Fruit fly (Drosophila melanogaster) whole organism, wandering third instar larva: ENCODE results near the gene NK7.1.

Experiments used
- Abd-B ChIP-seq: fragments of >200 bp; optimal IDR thresholded peaks from 2 replicates; lab custom pipeline; 2017; ENCODE audit warnings: missing biosample characterization, missing genetic modification characterization
- CG32264 ChIP-seq: fragments of 200-800 bp; sonication (Bioruptor generic); optimal IDR thresholded peaks from 2 replicates; lab custom pipeline; 2016; ENCODE audit warnings: missing biosample characterization, missing genetic modification characterization
- CG9705 ChIP-seq: fragments of 200-800 bp; sonication (Bioruptor generic); optimal IDR thresholded peaks from 2 replicates; lab custom pipeline; 2018; ENCODE audit warnings: missing biosample characterization, mild to moderate bottlenecking, missing genetic modification characterization
- CrebA ChIP-seq: fragments of 200-800 bp; sonication (Bioruptor generic); optimal IDR thresholded peaks from 2 replicates; lab custom pipeline; 2016; ENCODE audit warnings: missing biosample characterization, mild to moderate bottlenecking, missing genetic modification characterization, borderline replicate concordance
- Dfd ChIP-seq: fragments of >200 bp; optimal IDR thresholded peaks from 2 replicates; lab custom pipeline; 2017; ENCODE audit warnings: missing biosample characterization, missing genetic modification characterization
- Dif ChIP-seq: fragments of 200-275, 200-300 bp; sonication (Bioruptor generic); optimal IDR thresholded peaks from 2 replicates; lab custom pipeline; 2018; ENCODE audit warnings: missing biosample characterization, missing genetic modification characterization; ENCODE audit not compliant: partially characterized antibody
- GATAd ChIP-seq: sonication (Bioruptor generic); optimal IDR thresholded peaks from 2 replicates; lab custom pipeline; 2016; ENCODE audit warnings: missing biosample characterization, missing genetic modification characterization
- HLH106 ChIP-seq: fragments of 200-800 bp; optimal IDR thresholded peaks from 3 replicates; lab custom pipeline; 2019; ENCODE audit warnings: missing biosample characterization, mild to moderate bottlenecking, missing genetic modification characterization, moderate library complexity
- Hnf4 ChIP-seq: fragments of 200-800 bp; sonication (Bioruptor generic); optimal IDR thresholded peaks from 2 replicates; lab custom pipeline; 2016; ENCODE audit warnings: missing biosample characterization, mild to moderate bottlenecking, missing genetic modification characterization
- Hr78 ChIP-seq: fragments of >200 bp; optimal IDR thresholded peaks from 2 replicates; lab custom pipeline; 2017; ENCODE audit warnings: missing biosample characterization, missing genetic modification characterization
- Hr83 ChIP-seq: fragments of 200-300 bp; sonication (Bioruptor generic); optimal IDR thresholded peaks from 2 replicates; lab custom pipeline; 2016; ENCODE audit warnings: missing biosample characterization, mild to moderate bottlenecking, missing genetic modification characterization, moderate library complexity; ENCODE audit not compliant: poor library complexity, severe bottlenecking
- Jra ChIP-seq: sonication (Bioruptor generic); optimal IDR thresholded peaks from 2 replicates; lab custom pipeline; 2016; ENCODE audit warnings: missing biosample characterization, missing genetic modification characterization
- Mio ChIP-seq: sonication (Bioruptor generic); optimal IDR thresholded peaks from 2 replicates; lab custom pipeline; 2016; ENCODE audit warnings: missing biosample characterization, missing genetic modification characterization
- Myc ChIP-seq: fragments of >200 bp; optimal IDR thresholded peaks from 2 replicates; lab custom pipeline; 2017
- N ChIP-seq: fragments of >200 bp; optimal IDR thresholded peaks from 2 replicates; lab custom pipeline; 2018; ENCODE audit warnings: missing biosample characterization, missing external identifiers, missing genetic modification characterization
- OdsH ChIP-seq: fragments of 200-800 bp; sonication (Bioruptor generic); optimal IDR thresholded peaks from 2 replicates; lab custom pipeline; 2016; ENCODE audit warnings: missing biosample characterization, mild to moderate bottlenecking, missing genetic modification characterization
- Rel ChIP-seq, 2 experiments: fragments of 200-800 bp; sonication (Bioruptor generic) in 1 of 2; optimal IDR thresholded peaks; 2 replicates in 1 of 2; 3 replicates in 1 of 2; lab custom pipeline; 2016 to 2019; ENCODE audit warnings: mild to moderate bottlenecking in 2 of 2, missing biosample characterization in 2 of 2, missing genetic modification characterization in 2 of 2, moderate library complexity in 1 of 2
- Sp1 ChIP-seq: fragments of 200-800 bp; sonication (Bioruptor generic); optimal IDR thresholded peaks from 3 replicates; lab custom pipeline; 2019; ENCODE audit warnings: missing biosample characterization, mild to moderate bottlenecking, missing genetic modification characterization, moderate library complexity
- Vsx2 ChIP-seq: fragments of 200-300, 225-300 bp; sonication (Bioruptor generic); optimal IDR thresholded peaks from 2 replicates; lab custom pipeline; 2018; ENCODE audit warnings: missing biosample characterization, missing genetic modification characterization; ENCODE audit not compliant: partially characterized antibody
- br ChIP-seq: fragments of 200-800 bp; sonication (Bioruptor generic); optimal IDR thresholded peaks from 2 replicates; lab custom pipeline; 2016; ENCODE audit warnings: missing biosample characterization, missing genetic modification characterization
- brk ChIP-seq: fragments of 200-800 bp; sonication (Bioruptor generic); optimal IDR thresholded peaks from 2 replicates; lab custom pipeline; 2016; ENCODE audit warnings: missing biosample characterization, mild to moderate bottlenecking, missing genetic modification characterization
- dl ChIP-seq, 2 experiments: fragments of 175-275, 200-275 bp in 1 of 2; fragments of 200-275 bp in 1 of 2; sonication (Bioruptor generic); optimal IDR thresholded peaks; lab custom pipeline; 2018; ENCODE audit warnings: mild to moderate bottlenecking in 2 of 2, missing biosample characterization in 2 of 2, missing genetic modification characterization in 2 of 2, moderate library complexity in 2 of 2; ENCODE audit not compliant: partially characterized antibody in 2 of 2, insufficient read depth in 1 of 2
- dmrt93B ChIP-seq: fragments of 200-800 bp; sonication (Bioruptor generic); optimal IDR thresholded peaks from 2 replicates; lab custom pipeline; 2018; ENCODE audit warnings: missing biosample characterization, mild to moderate bottlenecking, missing genetic modification characterization
- dsf ChIP-seq: sonication (Bioruptor generic); optimal IDR thresholded peaks from 2 replicates; lab custom pipeline; 2016; ENCODE audit warnings: missing biosample characterization, missing genetic modification characterization, borderline replicate concordance
- ey ChIP-seq: fragments of 200-800 bp; sonication (Bioruptor generic); optimal IDR thresholded peaks from 2 replicates; lab custom pipeline; 2016; ENCODE audit warnings: missing biosample characterization, missing genetic modification characterization
- foxo ChIP-seq, 2 experiments: fragments of 200-800 bp; sonication (Bioruptor generic); optimal IDR thresholded peaks; 2 replicates in 1 of 2; 3 replicates in 1 of 2; lab custom pipeline; 2016 to 2017; ENCODE audit warnings: missing biosample characterization in 2 of 2, missing genetic modification characterization in 2 of 2
- fru ChIP-seq: fragments of 200-800 bp; sonication (Bioruptor generic); optimal IDR thresholded peaks from 3 replicates; lab custom pipeline; 2016; ENCODE audit warnings: missing biosample characterization, mild to moderate bottlenecking, missing genetic modification characterization
- h ChIP-seq: fragments of 200-800 bp; sonication (Bioruptor generic); optimal IDR thresholded peaks from 3 replicates; lab custom pipeline; 2016; ENCODE audit warnings: missing biosample characterization, mild to moderate bottlenecking, missing genetic modification characterization
- jim ChIP-seq: fragments of 175-275, 200-325 bp; sonication (Bioruptor generic); optimal IDR thresholded peaks from 2 replicates; lab custom pipeline; 2016; ENCODE audit warnings: missing biosample characterization, mild to moderate bottlenecking, missing genetic modification characterization
- lola ChIP-seq: fragments of >200 bp; optimal IDR thresholded peaks from 2 replicates; lab custom pipeline; 2017; ENCODE audit warnings: missing biosample characterization, missing genetic modification characterization
- pan ChIP-seq: fragments of >200 bp; optimal IDR thresholded peaks from 2 replicates; lab custom pipeline; 2017
- psq ChIP-seq: fragments of 200-800 bp; sonication (Bioruptor generic); optimal IDR thresholded peaks from 3 replicates; lab custom pipeline; 2017; ENCODE audit warnings: missing biosample characterization, mild to moderate bottlenecking, missing genetic modification characterization, moderate library complexity
- rgr ChIP-seq: fragments of 200-800 bp; sonication (Bioruptor generic); optimal IDR thresholded peaks from 3 replicates; lab custom pipeline; 2016; ENCODE audit warnings: missing biosample characterization, mild to moderate bottlenecking, missing genetic modification characterization
- sage ChIP-seq: fragments of 200-800 bp; sonication (Bioruptor generic); optimal IDR thresholded peaks from 2 replicates; lab custom pipeline; 2016; ENCODE audit warnings: missing biosample characterization, mild to moderate bottlenecking, missing genetic modification characterization
- sv ChIP-seq: fragments of 200-800 bp; sonication (Bioruptor generic); optimal IDR thresholded peaks from 3 replicates; lab custom pipeline; 2016; ENCODE audit warnings: missing biosample characterization, missing genetic modification characterization
- tai ChIP-seq: sonication (Bioruptor generic); optimal IDR thresholded peaks from 2 replicates; lab custom pipeline; 2016; ENCODE audit warnings: missing biosample characterization, missing genetic modification characterization
- usp ChIP-seq: fragments of >200 bp; optimal IDR thresholded peaks from 2 replicates; lab custom pipeline; 2017; ENCODE audit warnings: missing biosample characterization, missing genetic modification characterization
- woc ChIP-seq: sonication (Bioruptor generic); optimal IDR thresholded peaks from 2 replicates; lab custom pipeline; 2016; ENCODE audit warnings: missing biosample characterization, mild to moderate bottlenecking, missing genetic modification characterization

Gene NK7.1

DNA sequence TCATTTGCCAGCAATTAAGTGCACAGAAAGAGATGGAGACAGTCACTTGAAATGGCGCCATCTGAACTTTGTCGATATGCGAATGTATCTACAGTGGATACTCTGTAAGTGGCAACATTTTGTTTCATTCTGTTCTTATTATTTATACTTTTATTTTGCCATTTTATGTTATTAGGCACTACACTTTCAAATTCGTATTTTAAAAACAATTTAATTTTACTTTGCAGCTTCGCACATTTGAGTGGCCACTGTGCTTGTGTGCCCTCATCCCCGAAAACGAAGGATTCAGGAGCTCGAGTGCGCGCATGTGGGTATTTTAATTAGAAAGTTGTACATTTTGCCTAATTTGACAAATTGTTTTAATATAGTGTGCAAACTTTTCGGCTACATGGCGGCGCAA, 15.3 kb downstream of the NK7.1 start:
- TF ChIP-seq Vsx2 (GFP tag; lab: Kevin White, UChicago) (no peak), CG32264 (GFP tag; lab: Kevin White, UChicago) (peak; percentile 40), Jra (GFP tag; lab: Kevin White, UChicago) (peak; percentile 20), h (GFP tag; lab: Kevin White, UChicago) (peak; percentile 78), dsf (GFP tag; lab: Kevin White, UChicago) (no peak), Hr83 (no peak), Rel (GFP tag; optimal IDR thresholded peaks at IDR 0.05; lab: Kevin White, UChicago) (peak; percentile 14), Rel (tag; optimal IDR thresholded peaks at IDR 0.05; lab: Kevin White, UChicago) (peak; percentile 8), Myc (no peak), Hr78 (GFP tag; lab: Kevin White, UChicago) (no peak), HLH106 (peak; percentile 73), dl (GFP tag; optimal IDR thresholded peaks at IDR 0.05; lab: Kevin White, UChicago; ENCODE audit: insufficient read depth in 1 of 2, partially characterized antibody in 2 of 2) (no peak), jim (GFP tag; lab: Kevin White, UChicago) (no peak), pan (lab: Kevin White, UChicago) (no peak), usp (GFP tag; lab: Kevin White, UChicago) (no peak), N (GFP tag; lab: Kevin White, UChicago) (no peak), sv (GFP tag; lab: Kevin White, UChicago) (no peak), woc (peak; percentile 57), lola (GFP tag; lab: Kevin White, UChicago) (no peak), Sp1 (GFP tag; lab: Kevin White, UChicago) (peak; percentile 49), sage (no peak), Dif (GFP tag; lab: Kevin White, UChicago) (no peak), foxo (GFP tag; optimal IDR thresholded peaks at IDR 0.05; lab: Kevin White, UChicago) (peak in 1 of 2 experiments; percentile 68), tai (GFP tag; lab: Kevin White, UChicago) (peak; percentile 39), Mio (GFP tag; lab: Kevin White, UChicago) (no peak), CrebA (GFP tag; lab: Kevin White, UChicago) (no peak), Hnf4 (GFP tag; lab: Kevin White, UChicago) (peak; percentile 61), rgr (GFP tag; lab: Kevin White, UChicago) (peak; percentile 73), Dfd (GFP tag; lab: Kevin White, UChicago) (no peak), CG9705 (GFP tag; lab: Kevin White, UChicago) (peak; percentile 44), psq (GFP tag; lab: Kevin White, UChicago) (peak; percentile 33), br (peak; percentile 52), dmrt93B (peak; percentile 19), brk (GFP tag; lab: Kevin White, UChicago) (peak; percentile 8), ey (GFP tag; lab: Kevin White, UChicago) (peak; percentile 60), GATAd (GFP tag; lab: Kevin White, UChicago) (no peak), fru (GFP tag; lab: Kevin White, UChicago) (peak; percentile 65), OdsH (GFP tag; lab: Kevin White, UChicago) (peak; percentile 54), Abd-B (GFP tag; lab: Kevin White, UChicago) (no peak)

DNA sequence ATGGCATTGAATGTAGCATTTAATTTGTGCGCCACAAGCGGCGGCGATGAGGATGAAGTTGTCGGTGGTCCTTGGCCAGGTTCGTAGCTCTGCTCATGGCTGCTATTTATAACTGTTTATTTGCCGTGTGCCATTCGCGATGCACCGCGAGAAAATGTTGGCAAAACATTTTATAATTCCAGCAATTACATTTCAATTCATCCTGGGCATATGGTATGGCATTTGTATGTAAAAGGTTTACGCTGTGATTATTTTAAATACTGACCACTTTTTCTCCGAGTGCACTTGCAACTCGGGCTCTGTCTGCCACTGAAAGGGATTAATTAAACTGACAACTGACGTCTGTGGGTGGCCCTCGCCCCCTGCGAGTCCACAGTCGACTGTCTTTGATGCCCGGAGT, 16.1 kb downstream of the NK7.1 start:
- peak; percentile 10 for TF ChIP-seq Hr83
- no peak for TF ChIP-seq brk (GFP tag; lab: Kevin White, UChicago)
- peak; percentile 2 for TF ChIP-seq Hnf4 (GFP tag; lab: Kevin White, UChicago)
- peak; percentile 18 for TF ChIP-seq br
- no peak for TF ChIP-seq GATAd (GFP tag; lab: Kevin White, UChicago)
- TF ChIP-seq ey (GFP tag; lab: Kevin White, UChicago), result peak; percentile 48
- no peak for TF ChIP-seq tai (GFP tag; lab: Kevin White, UChicago)
- TF ChIP-seq Hr78 (GFP tag; lab: Kevin White, UChicago), result no peak
- TF ChIP-seq Dif (GFP tag; lab: Kevin White, UChicago), result no peak
- TF ChIP-seq dmrt93B, result peak; percentile 5
- no peak for TF ChIP-seq CG32264 (GFP tag; lab: Kevin White, UChicago)
- no peak for TF ChIP-seq pan (lab: Kevin White, UChicago)
- TF ChIP-seq CG9705 (GFP tag; lab: Kevin White, UChicago), result no peak
- no peak for TF ChIP-seq dl (GFP tag; optimal IDR thresholded peaks at IDR 0.05; lab: Kevin White, UChicago; ENCODE audit: insufficient read depth in 1 of 2, partially characterized antibody in 2 of 2)
- TF ChIP-seq Dfd (GFP tag; lab: Kevin White, UChicago), result no peak
- TF ChIP-seq woc, result no peak
- no peak for TF ChIP-seq OdsH (GFP tag; lab: Kevin White, UChicago)
- TF ChIP-seq N (GFP tag; lab: Kevin White, UChicago), result no peak
- peak; percentile 56 for TF ChIP-seq h (GFP tag; lab: Kevin White, UChicago)
- no peak for TF ChIP-seq sage
- TF ChIP-seq dsf (GFP tag; lab: Kevin White, UChicago), result no peak
- peak in 1 of 2 experiments; percentile 49 for TF ChIP-seq foxo (GFP tag; optimal IDR thresholded peaks at IDR 0.05; lab: Kevin White, UChicago)
- TF ChIP-seq Myc, result no peak
- TF ChIP-seq Rel (GFP tag; optimal IDR thresholded peaks at IDR 0.05; lab: Kevin White, UChicago), result no peak
- TF ChIP-seq Rel (tag; optimal IDR thresholded peaks at IDR 0.05; lab: Kevin White, UChicago), result no peak
- peak; percentile 33 for TF ChIP-seq rgr (GFP tag; lab: Kevin White, UChicago)
- TF ChIP-seq CrebA (GFP tag; lab: Kevin White, UChicago), result no peak
- TF ChIP-seq Abd-B (GFP tag; lab: Kevin White, UChicago), result no peak
- no peak for TF ChIP-seq Vsx2 (GFP tag; lab: Kevin White, UChicago)
- TF ChIP-seq Sp1 (GFP tag; lab: Kevin White, UChicago), result peak; percentile 27
- peak; percentile 53 for TF ChIP-seq fru (GFP tag; lab: Kevin White, UChicago)
- TF ChIP-seq lola (GFP tag; lab: Kevin White, UChicago), result no peak
- TF ChIP-seq sv (GFP tag; lab: Kevin White, UChicago), result no peak
- TF ChIP-seq psq (GFP tag; lab: Kevin White, UChicago), result no peak
- TF ChIP-seq jim (GFP tag; lab: Kevin White, UChicago), result no peak
- TF ChIP-seq HLH106, result peak; percentile 44
- no peak for TF ChIP-seq Mio (GFP tag; lab: Kevin White, UChicago)
